Worm (Caenorhabditis elegans) whole organism, L4 larva: Measurements from ENCODE around the gene nos-1.
"Not testable (repeated sequence)": the region's sequence is repeated elsewhere in the genome, so short reads cannot be mapped to it uniquely, and the experiment has no call there.

Source experiments
- F44E2.7 ChIP-seq: fragments of 200-800 bp; sonication (Bioruptor generic); IDR thresholded peaks from 2 replicates; pipeline ENCODE4 v2.1.2; 2022; ENCODE audit warnings: missing genetic modification characterization, missing compliant biosample characterization
- Y105C5A.15 ChIP-seq: fragments of 200-800 bp; sonication (Bioruptor generic); IDR thresholded peaks from 2 replicates; pipeline ENCODE4 v1.3.6; 2022; ENCODE audit warnings: missing genetic modification characterization, missing compliant biosample characterization
- aha-1 ChIP-seq: fragments of 150-350 bp; peaks from one replicate; lab custom pipeline; 2014; ENCODE audit warnings: missing biosample characterization, missing genetic modification characterization
- lin-13 ChIP-seq: fragments of 150-350 bp; optimal IDR thresholded peaks from 2 replicates; lab custom pipeline; 2014; ENCODE audit warnings: missing biosample characterization, missing genetic modification reagents, missing genetic modification characterization
- lin-38 ChIP-seq: fragments of 200-800 bp; sonication (Bioruptor generic); IDR thresholded peaks from 2 replicates; pipeline ENCODE4 v1.3.6; 2022; ENCODE audit warnings: missing genetic modification reagents, missing genetic modification characterization, missing compliant biosample characterization
- lir-3 ChIP-seq: sonication (generic microtip); optimal IDR thresholded peaks from 2 replicates; lab custom pipeline; 2016; ENCODE audit warnings: mild to moderate bottlenecking, missing genetic modification characterization, missing compliant biosample characterization
- mdt-29 ChIP-seq: fragments of 200-800 bp; sonication (Bioruptor generic); IDR thresholded peaks from 2 replicates; pipeline ENCODE4 v1.3.6; 2022; ENCODE audit warnings: missing genetic modification reagents, missing genetic modification characterization, missing compliant biosample characterization
- spr-1 ChIP-seq: sonication (generic microtip); optimal IDR thresholded peaks from 2 replicates; lab custom pipeline; 2016; ENCODE audit warnings: mild to moderate bottlenecking, missing genetic modification characterization, missing compliant biosample characterization
- unc-62 ChIP-seq, 3 experiments: fragments of 150-350 bp in 1 of 3; sonication (generic microtip); optimal IDR thresholded peaks in 2 of 3; peaks in 1 of 3; 1 replicate in 1 of 3; 2 replicates in 2 of 3; lab custom pipeline; 2014 to 2017; ENCODE audit warnings: missing biosample characterization in 3 of 3, missing genetic modification characterization in 3 of 3, missing genetic modification reagents in 3 of 3, missing genotype in 1 of 3
- vab-7 ChIP-seq: fragments of 200-800 bp; sonication (Bioruptor generic); IDR thresholded peaks from 2 replicates; pipeline ENCODE4 v1.3.6; 2022; ENCODE audit warnings: missing genetic modification reagents, missing genetic modification characterization, missing compliant biosample characterization
- zag-1 ChIP-seq: fragments of 150-350 bp; optimal IDR thresholded peaks from 2 replicates; lab custom pipeline; 2014; ENCODE audit warnings: missing biosample characterization, missing genetic modification characterization

DNA sequence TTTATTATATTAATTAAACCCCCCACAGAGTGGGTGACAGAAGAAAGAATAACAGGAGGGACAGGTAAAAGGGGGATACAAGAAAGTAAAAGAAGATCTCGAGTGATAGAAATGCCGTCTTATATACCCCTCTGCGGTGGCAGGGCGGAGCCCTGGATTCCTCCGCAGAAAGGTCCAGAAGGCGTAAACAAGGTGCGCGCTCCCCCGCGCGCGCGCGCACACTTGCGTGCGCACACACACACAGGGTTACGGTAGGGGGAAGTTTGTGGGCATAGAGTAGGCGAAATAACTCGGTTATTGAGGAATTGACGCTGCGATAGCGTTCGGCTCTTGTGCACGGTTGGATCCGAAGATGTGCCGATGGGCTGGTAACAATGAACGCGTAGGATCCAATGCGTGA, 20.2 kb downstream of the nos-1 start:
- TF ChIP-seq zag-1 (tag; lab: Kevin White, UChicago); lir-3; Y105C5A.15 (GFP tag; lab: Robert Waterston, UW); aha-1 (tag; lab: Kevin White, UChicago); lin-13; lin-38 (GFP tag; lab: Robert Waterston, UW); spr-1 (tag; lab: Kevin White, UChicago); unc-62 (GFP tag; optimal IDR thresholded peaks at IDR 0.05 in 1 of 2; lab: Kevin White, UChicago); unc-62 (tag; optimal IDR thresholded peaks at IDR 0.05; lab: Kevin White, UChicago); F44E2.7 (GFP tag; lab: Robert Waterston, UW); mdt-29 (GFP tag; lab: Robert Waterston, UW); vab-7 (GFP tag; lab: Robert Waterston, UW): not testable (repeated sequence)
